Fruit fly (Drosophila melanogaster) whole organism, wandering third instar larva: ENCODE data around the gene CG33270.

Experiments used
- CG32264 ChIP-seq: fragments of 200-800 bp; sonication (Bioruptor generic); optimal IDR thresholded peaks from 2 replicates; lab custom pipeline; 2016; ENCODE audit warnings: missing biosample characterization, missing genetic modification characterization
- Hr78 ChIP-seq: fragments of >200 bp; optimal IDR thresholded peaks from 2 replicates; lab custom pipeline; 2017; ENCODE audit warnings: missing biosample characterization, missing genetic modification characterization
- Myc ChIP-seq: fragments of >200 bp; optimal IDR thresholded peaks from 2 replicates; lab custom pipeline; 2017
- lola ChIP-seq: fragments of >200 bp; optimal IDR thresholded peaks from 2 replicates; lab custom pipeline; 2017; ENCODE audit warnings: missing biosample characterization, missing genetic modification characterization
- pan ChIP-seq: fragments of >200 bp; optimal IDR thresholded peaks from 2 replicates; lab custom pipeline; 2017

DNA sequence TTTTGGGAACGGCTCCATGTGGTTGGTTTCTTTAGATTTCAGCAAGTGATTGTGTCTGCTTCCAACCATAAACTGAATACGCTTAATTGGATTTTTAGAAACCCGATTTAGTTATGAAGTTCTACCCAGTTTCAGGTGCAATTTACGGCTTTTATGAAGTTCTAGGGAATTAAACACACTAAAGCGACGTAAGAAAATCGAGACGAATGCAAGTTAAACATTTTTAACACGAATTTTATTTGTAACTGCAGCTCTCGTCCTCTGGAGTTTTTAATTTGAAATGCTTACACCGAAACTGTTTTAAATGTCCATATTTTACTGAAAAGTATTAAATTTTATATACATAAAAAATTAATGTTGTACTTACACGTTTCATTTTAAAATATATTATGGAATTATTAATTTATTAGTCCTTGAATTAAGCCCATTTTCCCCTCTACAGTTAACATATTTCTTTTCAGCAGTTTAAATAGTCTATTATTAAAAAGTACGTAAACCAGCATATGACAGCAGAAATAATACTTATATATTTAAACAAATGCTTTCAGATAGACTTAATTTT is 14.4 kb downstream of the CG33270 start, which contains the start of the genes CG46412 and CG33267:
- TF ChIP-seq Myc (lab: Kevin White, UChicago) (no peak), lola (GFP tag; lab: Kevin White, UChicago) (no peak), pan (lab: Kevin White, UChicago) (no peak), Hr78 (no peak), CG32264 (GFP tag; lab: Kevin White, UChicago) (no peak)
